Worm (Caenorhabditis elegans) whole organism, mixed stage, embryonic: Measurements from ENCODE around the gene kvs-4.

Source experiments
- M03D4.4 ChIP-seq: sonication (generic microtip); optimal IDR thresholded peaks from 2 replicates; lab custom pipeline; 2017; ENCODE audit warnings: mild to moderate bottlenecking, missing genetic modification characterization, missing compliant biosample characterization
- bed-3 ChIP-seq: fragments of 200-800 bp; sonication (Bioruptor generic); optimal IDR thresholded peaks from 3 replicates; lab custom pipeline; 2018; ENCODE audit warnings: mild to moderate bottlenecking, missing genetic modification characterization, moderate library complexity, missing compliant biosample characterization
- ceh-39 ChIP-seq: fragments of 150-350 bp; optimal IDR thresholded peaks from 2 replicates; lab custom pipeline; 2014; ENCODE audit warnings: missing biosample characterization, missing genetic modification characterization
- ceh-43 ChIP-seq: fragments of 200-800 bp; sonication (Bioruptor generic); optimal IDR thresholded peaks from 2 replicates; lab custom pipeline; 2018; ENCODE audit warnings: mild to moderate bottlenecking, missing genetic modification characterization, moderate library complexity, missing compliant biosample characterization
- ceh-83 ChIP-seq: fragments of 200-800 bp; sonication (Bioruptor generic); optimal IDR thresholded peaks from 2 replicates; lab custom pipeline; 2018; ENCODE audit warnings: mild to moderate bottlenecking, missing genetic modification characterization, missing compliant biosample characterization
- ces-1 ChIP-seq: fragments of 150-350 bp; optimal IDR thresholded peaks from 2 replicates; lab custom pipeline; 2014; ENCODE audit warnings: missing biosample characterization, missing genetic modification reagents, missing genetic modification characterization
- cnd-1 ChIP-seq: fragments of 200-800 bp; sonication (Bioruptor generic); optimal IDR thresholded peaks from 2 replicates; lab custom pipeline; 2018; ENCODE audit warnings: mild to moderate bottlenecking, missing genetic modification characterization, missing compliant biosample characterization
- drap-1 ChIP-seq: fragments of 200-800 bp; sonication (Bioruptor generic); optimal IDR thresholded peaks from 3 replicates; lab custom pipeline; 2018; ENCODE audit warnings: mild to moderate bottlenecking, missing genetic modification characterization, missing compliant biosample characterization
- elt-1 ChIP-seq: sonication (generic microtip); optimal IDR thresholded peaks from 2 replicates; lab custom pipeline; 2017; ENCODE audit warnings: missing genetic modification characterization, mild to moderate bottlenecking, missing compliant biosample characterization, antibody characterized with exemption, moderate library complexity, borderline replicate concordance; ENCODE audit not compliant: insufficient read depth
- elt-3 ChIP-seq: fragments of 150-350 bp; optimal IDR thresholded peaks from 2 replicates; lab custom pipeline; 2014; ENCODE audit warnings: missing biosample characterization, missing genetic modification characterization
- flh-1 ChIP-seq: fragments of 200-800 bp; sonication (Bioruptor generic); optimal IDR thresholded peaks from 2 replicates; lab custom pipeline; 2018; ENCODE audit warnings: mild to moderate bottlenecking, missing genetic modification characterization, moderate library complexity, missing compliant biosample characterization
- ham-2 ChIP-seq: fragments of 200-800 bp; sonication (Bioruptor generic); optimal IDR thresholded peaks from 2 replicates; lab custom pipeline; 2018; ENCODE audit warnings: mild to moderate bottlenecking, missing genetic modification characterization, missing compliant biosample characterization
- hlh-1 ChIP-seq: fragments of 150-350 bp; optimal IDR thresholded peaks from 2 replicates; lab custom pipeline; 2014; ENCODE audit warnings: missing biosample characterization, missing genetic modification reagents, missing genetic modification characterization
- lin-13 ChIP-seq: fragments of 150-350 bp; optimal IDR thresholded peaks from 2 replicates; lab custom pipeline; 2014; ENCODE audit warnings: missing biosample characterization, missing genetic modification characterization
- lin-32 ChIP-seq: fragments of 200-800 bp; sonication (Bioruptor generic); optimal IDR thresholded peaks from 2 replicates; lab custom pipeline; 2018; ENCODE audit warnings: mild to moderate bottlenecking, missing genetic modification characterization, missing compliant biosample characterization
- lsy-2 ChIP-seq: fragments of 150-350 bp; optimal IDR thresholded peaks from 2 replicates; lab custom pipeline; 2014; ENCODE audit warnings: missing biosample characterization, missing genetic modification characterization
- mab-5 ChIP-seq: fragments of 150-350 bp; optimal IDR thresholded peaks from 2 replicates; lab custom pipeline; 2014; ENCODE audit warnings: missing biosample characterization, missing genetic modification characterization
- mep-1 ChIP-seq: fragments of 150-350 bp; optimal IDR thresholded peaks from 2 replicates; lab custom pipeline; 2017; ENCODE audit warnings: missing biosample characterization, missing genetic modification reagents, missing genetic modification characterization, inconsistent platforms
- mls-2 ChIP-seq: sonication (generic microtip); optimal IDR thresholded peaks from 2 replicates; lab custom pipeline; 2016; ENCODE audit warnings: mild to moderate bottlenecking, missing genetic modification characterization, moderate library complexity, missing compliant biosample characterization
- nhr-12 ChIP-seq: fragments of 150-350 bp; optimal IDR thresholded peaks from 2 replicates; lab custom pipeline; 2014; ENCODE audit warnings: missing biosample characterization, missing genetic modification characterization
- nhr-2 ChIP-seq: fragments of 150-350 bp; optimal IDR thresholded peaks from 2 replicates; lab custom pipeline; 2014; ENCODE audit warnings: missing biosample characterization, missing genetic modification characterization
- nhr-237 ChIP-seq: fragments of 150-350 bp; optimal IDR thresholded peaks from 2 replicates; lab custom pipeline; 2014; ENCODE audit warnings: missing biosample characterization, missing genetic modification characterization
- nhr-28 ChIP-seq: fragments of 150-350 bp; optimal IDR thresholded peaks from 2 replicates; lab custom pipeline; 2014; ENCODE audit warnings: missing biosample characterization, missing genetic modification characterization
- nhr-76 ChIP-seq: sonication (generic microtip); optimal IDR thresholded peaks from 2 replicates; lab custom pipeline; 2017; ENCODE audit warnings: missing biosample characterization, missing genetic modification characterization
- pha-4 ChIP-seq: fragments of 150-350 bp; optimal IDR thresholded peaks from 2 replicates; lab custom pipeline; 2018; ENCODE audit warnings: missing biosample characterization, missing genetic modification reagents, missing genetic modification characterization
- snpc-4 ChIP-seq: fragments of 150-350 bp; optimal IDR thresholded peaks from 2 replicates; lab custom pipeline; 2014; ENCODE audit warnings: missing biosample characterization, missing genetic modification characterization
- sptf-1 ChIP-seq: sonication (generic microtip); optimal IDR thresholded peaks from 2 replicates; lab custom pipeline; 2017; ENCODE audit warnings: mild to moderate bottlenecking, missing genetic modification characterization, moderate library complexity, missing compliant biosample characterization
- tbx-8 ChIP-seq: fragments of 200-800 bp; sonication (Bioruptor generic); optimal IDR thresholded peaks from 2 replicates; lab custom pipeline; 2018; ENCODE audit warnings: mild to moderate bottlenecking, missing genetic modification characterization, moderate library complexity, missing compliant biosample characterization
- zip-8 ChIP-seq: fragments of 150-350 bp; optimal IDR thresholded peaks from 2 replicates; lab custom pipeline; 2014; ENCODE audit warnings: missing biosample characterization, missing genetic modification characterization
- ztf-11 ChIP-seq: fragments of 150-350 bp; optimal IDR thresholded peaks from 2 replicates; lab custom pipeline; 2014; ENCODE audit warnings: missing biosample characterization, missing genetic modification characterization

kvs-4 gene

DNA sequence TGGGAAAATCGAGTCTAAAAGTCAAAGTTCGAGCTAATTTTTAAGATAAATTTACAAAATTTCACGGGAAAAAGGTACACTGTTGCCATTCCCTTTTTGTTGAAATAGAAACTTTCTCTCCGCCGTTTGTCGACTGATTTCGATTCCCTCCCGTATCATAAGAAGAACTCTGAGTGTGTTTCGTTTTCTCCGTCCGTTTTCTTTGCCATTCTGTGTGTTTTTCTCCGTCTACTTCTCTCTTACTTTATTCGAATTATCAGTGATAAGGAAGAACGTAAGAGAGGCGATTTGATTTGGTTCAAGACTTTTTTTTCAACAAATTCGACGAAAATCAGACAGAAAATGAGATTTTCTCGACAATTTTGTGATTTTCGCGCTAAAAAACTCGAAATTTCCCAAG lies 34.2 kb downstream of the kvs-4 start:
- TF ChIP-seq nhr-12 (tag; lab: Kevin White, UChicago) (no peak), ztf-11 (tag; lab: Kevin White, UChicago) (no peak), tbx-8 (GFP tag; lab: Kevin White, UChicago) (no peak), elt-1 (no peak)

DNA sequence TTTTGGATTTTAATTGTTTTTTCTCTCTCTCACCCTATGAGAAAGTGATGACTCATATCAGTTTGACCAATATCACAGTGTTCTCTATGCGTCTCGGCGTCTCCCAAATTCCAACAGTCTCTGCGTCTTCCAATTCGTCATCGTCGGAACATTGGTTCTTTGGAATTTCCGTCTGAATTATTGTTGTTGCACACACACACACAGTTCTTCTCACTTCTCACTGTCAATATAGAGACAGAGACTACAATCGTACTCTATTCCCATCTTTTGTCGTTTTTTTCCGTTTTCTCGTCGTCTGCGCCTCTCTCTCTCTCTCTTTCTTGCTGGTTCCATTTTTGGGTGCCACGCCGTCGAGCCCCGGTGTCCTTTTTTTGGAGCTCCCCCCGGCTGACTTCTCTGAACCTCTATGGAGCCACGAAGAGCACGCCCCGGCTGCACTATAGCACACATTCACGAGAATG lies 38.3 kb downstream of the kvs-4 start:
- TF ChIP-seq flh-1 (GFP tag; lab: Kevin White, UChicago) (no peak), elt-1 (no peak), drap-1 (GFP tag; lab: Kevin White, UChicago) (no peak), nhr-2 (tag; lab: Kevin White, UChicago) (no peak), snpc-4 (tag; lab: Kevin White, UChicago) (no peak), ceh-43 (GFP tag; lab: Kevin White, UChicago) (no peak), ceh-39 (no peak), nhr-237 (tag; lab: Kevin White, UChicago) (no peak), cnd-1 (tag; lab: Kevin White, UChicago) (no peak), nhr-28 (no peak), zip-8 (no peak), ztf-11 (tag; lab: Kevin White, UChicago) (no peak)

DNA sequence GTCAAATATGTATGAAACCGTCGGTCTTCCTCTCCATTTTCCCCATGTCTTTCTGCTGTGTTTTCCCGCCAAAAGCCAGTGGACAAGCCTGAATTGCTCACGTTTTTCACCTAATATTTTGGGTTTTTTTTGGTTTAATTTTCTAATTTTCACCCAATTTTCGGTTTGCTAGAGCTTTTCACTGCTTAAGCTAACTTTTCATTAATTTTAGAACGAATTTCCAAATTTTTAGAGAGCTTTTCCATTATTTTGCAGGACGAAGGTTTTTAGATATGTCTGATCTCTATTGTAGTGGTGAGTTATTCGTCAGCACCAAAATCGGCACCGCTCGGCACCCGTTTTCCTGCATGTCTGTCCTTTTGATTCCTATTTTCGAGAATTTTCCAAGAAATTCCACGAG lies 41.2 kb downstream of the kvs-4 start:
- no peak for TF ChIP-seq nhr-76 (tag; lab: Kevin White, UChicago)
- TF ChIP-seq elt-3, result no peak
- no peak for TF ChIP-seq ceh-43 (GFP tag; lab: Kevin White, UChicago)
- no peak for TF ChIP-seq nhr-12 (tag; lab: Kevin White, UChicago)
- TF ChIP-seq nhr-28, result no peak

DNA sequence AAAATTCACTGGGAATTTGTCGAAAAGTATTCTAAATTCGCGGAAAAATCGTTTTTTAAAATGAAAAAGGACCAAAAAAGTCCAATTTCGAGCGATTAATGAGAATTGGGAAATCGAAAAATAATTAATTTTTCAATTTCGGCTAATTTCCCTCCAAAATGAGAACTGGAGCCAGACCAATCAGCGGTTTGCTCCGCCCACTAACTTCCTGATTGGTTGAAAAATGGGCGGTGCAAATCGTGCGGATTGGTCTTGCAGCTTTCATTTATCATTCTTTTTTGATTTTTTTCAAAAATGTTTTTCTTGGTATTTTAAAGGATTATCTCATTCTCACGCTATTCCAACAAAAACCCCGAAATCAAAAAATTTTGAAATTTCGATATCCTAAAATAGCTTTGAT lies 41.7 kb downstream of the kvs-4 start:
- TF ChIP-seq nhr-76 (tag; lab: Kevin White, UChicago), result no peak
- no peak for TF ChIP-seq mep-1 (tag; lab: Kevin White, UChicago)
- TF ChIP-seq flh-1 (GFP tag; lab: Kevin White, UChicago), result no peak
- no peak for TF ChIP-seq cnd-1 (tag; lab: Kevin White, UChicago)
- TF ChIP-seq, all 35 proteins: peak for 0

DNA sequence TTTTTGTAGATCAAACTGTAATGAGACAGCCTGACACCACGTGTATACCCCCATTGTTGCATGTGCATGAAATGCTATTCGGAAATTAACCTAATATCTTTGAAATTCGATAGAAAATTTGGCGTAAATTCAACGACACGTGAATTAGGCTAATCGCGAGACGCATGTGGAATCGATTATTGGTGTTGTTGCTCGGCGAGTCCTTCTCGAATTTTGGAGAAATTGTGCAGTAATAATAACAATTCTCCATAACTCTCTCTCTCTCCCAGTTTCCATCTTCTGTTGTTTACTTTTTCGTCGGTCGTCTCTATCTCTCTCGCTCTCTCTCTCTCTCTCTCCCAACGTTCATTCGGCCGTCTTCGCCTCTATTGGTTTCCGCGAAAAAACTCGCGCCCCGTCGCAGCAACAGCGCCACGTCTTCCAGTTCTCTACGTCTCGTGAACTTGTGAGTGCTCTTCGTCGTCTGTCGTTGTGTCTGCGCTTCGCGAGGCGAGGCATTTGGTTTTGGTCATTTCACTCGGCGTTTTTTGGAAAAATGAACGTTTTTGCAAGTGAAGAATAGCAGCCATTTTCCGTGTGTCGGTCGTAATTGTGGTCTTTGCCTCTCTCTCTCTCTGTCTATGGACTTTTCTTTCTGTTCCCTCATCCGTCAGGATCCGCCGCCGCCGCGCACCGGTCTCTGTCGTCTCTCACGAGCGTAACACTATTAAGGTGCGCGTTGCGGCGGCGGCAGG lies 42.3 kb downstream of the kvs-4 start:
- TF ChIP-seq lsy-2 (tag; lab: Kevin White, UChicago) (no peak), lin-32 (GFP tag; lab: Kevin White, UChicago) (peak; percentile 27), pha-4 (tag; lab: Kevin White, UChicago) (peak; percentile 80), mab-5 (tag; lab: Kevin White, UChicago) (no peak), ces-1 (GFP tag; lab: Kevin White, UChicago) (peak; percentile 11)

DNA sequence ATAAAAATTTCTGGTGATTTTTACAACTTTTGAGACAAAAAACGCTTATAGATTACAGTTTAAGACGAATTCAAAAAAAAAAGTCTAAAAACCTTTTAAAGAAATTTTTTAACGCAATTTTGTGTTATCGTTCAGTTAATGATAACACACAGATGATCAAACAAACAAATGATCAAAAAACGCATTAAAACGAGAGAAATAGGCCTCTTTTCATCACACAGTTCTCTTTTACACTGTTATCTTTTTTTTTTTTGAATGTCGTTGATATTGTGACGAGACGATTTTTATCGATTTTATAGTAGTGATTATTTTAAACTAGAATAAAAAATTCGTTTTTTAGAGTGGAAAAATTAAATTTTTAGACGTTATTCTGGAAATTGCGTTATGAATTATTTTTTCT lies 47.4 kb downstream of the kvs-4 start:
- TF ChIP-seq zip-8, result no peak
- no peak for TF ChIP-seq mab-5 (tag; lab: Kevin White, UChicago)
- no peak for TF ChIP-seq elt-1
- no peak for TF ChIP-seq sptf-1

DNA sequence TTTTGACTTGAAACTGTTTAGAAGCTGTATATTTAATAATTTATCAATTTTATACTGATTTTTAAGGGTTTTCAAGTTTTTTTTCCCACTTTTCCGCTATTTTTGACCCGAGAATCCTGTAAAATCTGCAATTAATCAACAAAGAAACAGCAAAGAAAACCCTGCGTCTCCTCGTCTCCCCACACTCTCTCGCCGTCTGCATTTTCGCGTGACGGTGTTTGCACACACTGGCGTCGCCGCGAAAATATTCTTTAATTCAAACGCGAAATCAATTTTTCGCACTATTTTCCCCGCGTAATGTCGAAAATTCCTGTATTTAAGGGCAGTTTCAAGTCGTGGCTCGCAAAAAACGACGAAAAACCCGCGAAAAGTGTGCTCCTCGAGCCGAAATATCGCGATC lies 50.9 kb downstream of the kvs-4 start, which contains the start of gene rsa-2:
TSS of gene rsa-2 (plus strand) at position 221 of the 400 bp plus-strand sequence.
- TF ChIP-seq ces-1 (GFP tag; lab: Kevin White, UChicago) (peak; percentile 46), nhr-2 (tag; lab: Kevin White, UChicago) (no peak), elt-3 (no peak), lin-13 (tag; lab: Kevin White, UChicago) (peak; percentile 26), lsy-2 (tag; lab: Kevin White, UChicago) (peak; percentile 21), bed-3 (no peak), mep-1 (tag; lab: Kevin White, UChicago) (peak; percentile 45), mab-5 (tag; lab: Kevin White, UChicago) (no peak), sptf-1 (peak; percentile 45), ceh-39 (no peak), cnd-1 (tag; lab: Kevin White, UChicago) (no peak), drap-1 (GFP tag; lab: Kevin White, UChicago) (peak; percentile 2), elt-1 (no peak), ceh-83 (GFP tag; lab: Kevin White, UChicago) (peak; percentile 71), ham-2 (no peak), M03D4.4 (no peak), nhr-28 (no peak), ztf-11 (tag; lab: Kevin White, UChicago) (no peak), mls-2 (no peak), nhr-12 (tag; lab: Kevin White, UChicago) (no peak), hlh-1 (no peak)
